Worm (Caenorhabditis elegans) whole organism, mixed stage, embryonic: ENCODE data around the gene T19C9.8.

Experiments
- M03D4.4 ChIP-seq: sonication (generic microtip); optimal IDR thresholded peaks from 2 replicates; lab custom pipeline; 2017; ENCODE audit warnings: mild to moderate bottlenecking, missing genetic modification characterization, missing compliant biosample characterization
- bed-3 ChIP-seq: fragments of 200-800 bp; sonication (Bioruptor generic); optimal IDR thresholded peaks from 3 replicates; lab custom pipeline; 2018; ENCODE audit warnings: mild to moderate bottlenecking, missing genetic modification characterization, moderate library complexity, missing compliant biosample characterization
- blmp-1 ChIP-seq: fragments of 150-350 bp; optimal IDR thresholded peaks from 2 replicates; lab custom pipeline; 2014; ENCODE audit warnings: missing biosample characterization, missing genetic modification characterization
- ceh-39 ChIP-seq: fragments of 150-350 bp; optimal IDR thresholded peaks from 2 replicates; lab custom pipeline; 2014; ENCODE audit warnings: missing biosample characterization, missing genetic modification characterization
- ceh-43 ChIP-seq: fragments of 200-800 bp; sonication (Bioruptor generic); optimal IDR thresholded peaks from 2 replicates; lab custom pipeline; 2018; ENCODE audit warnings: mild to moderate bottlenecking, missing genetic modification characterization, moderate library complexity, missing compliant biosample characterization
- ceh-83 ChIP-seq: fragments of 200-800 bp; sonication (Bioruptor generic); optimal IDR thresholded peaks from 2 replicates; lab custom pipeline; 2018; ENCODE audit warnings: mild to moderate bottlenecking, missing genetic modification characterization, missing compliant biosample characterization
- cnd-1 ChIP-seq: fragments of 200-800 bp; sonication (Bioruptor generic); optimal IDR thresholded peaks from 2 replicates; lab custom pipeline; 2018; ENCODE audit warnings: mild to moderate bottlenecking, missing genetic modification characterization, missing compliant biosample characterization
- elt-3 ChIP-seq: fragments of 150-350 bp; optimal IDR thresholded peaks from 2 replicates; lab custom pipeline; 2014; ENCODE audit warnings: missing biosample characterization, missing genetic modification characterization
- flh-1 ChIP-seq: fragments of 200-800 bp; sonication (Bioruptor generic); optimal IDR thresholded peaks from 2 replicates; lab custom pipeline; 2018; ENCODE audit warnings: mild to moderate bottlenecking, missing genetic modification characterization, moderate library complexity, missing compliant biosample characterization
- ham-2 ChIP-seq: fragments of 200-800 bp; sonication (Bioruptor generic); optimal IDR thresholded peaks from 2 replicates; lab custom pipeline; 2018; ENCODE audit warnings: mild to moderate bottlenecking, missing genetic modification characterization, missing compliant biosample characterization
- hlh-1 ChIP-seq: fragments of 150-350 bp; optimal IDR thresholded peaks from 2 replicates; lab custom pipeline; 2014; ENCODE audit warnings: missing biosample characterization, missing genetic modification reagents, missing genetic modification characterization
- lin-13 ChIP-seq: fragments of 150-350 bp; optimal IDR thresholded peaks from 2 replicates; lab custom pipeline; 2014; ENCODE audit warnings: missing biosample characterization, missing genetic modification characterization
- lin-32 ChIP-seq: fragments of 200-800 bp; sonication (Bioruptor generic); optimal IDR thresholded peaks from 2 replicates; lab custom pipeline; 2018; ENCODE audit warnings: mild to moderate bottlenecking, missing genetic modification characterization, missing compliant biosample characterization
- lsy-2 ChIP-seq: fragments of 150-350 bp; optimal IDR thresholded peaks from 2 replicates; lab custom pipeline; 2014; ENCODE audit warnings: missing biosample characterization, missing genetic modification characterization
- mab-5 ChIP-seq: fragments of 150-350 bp; optimal IDR thresholded peaks from 2 replicates; lab custom pipeline; 2014; ENCODE audit warnings: missing biosample characterization, missing genetic modification characterization
- mep-1 ChIP-seq: fragments of 150-350 bp; optimal IDR thresholded peaks from 2 replicates; lab custom pipeline; 2017; ENCODE audit warnings: missing biosample characterization, missing genetic modification reagents, missing genetic modification characterization, inconsistent platforms
- mls-2 ChIP-seq: sonication (generic microtip); optimal IDR thresholded peaks from 2 replicates; lab custom pipeline; 2016; ENCODE audit warnings: mild to moderate bottlenecking, missing genetic modification characterization, moderate library complexity, missing compliant biosample characterization
- nhr-12 ChIP-seq: fragments of 150-350 bp; optimal IDR thresholded peaks from 2 replicates; lab custom pipeline; 2014; ENCODE audit warnings: missing biosample characterization, missing genetic modification characterization
- nhr-2 ChIP-seq: fragments of 150-350 bp; optimal IDR thresholded peaks from 2 replicates; lab custom pipeline; 2014; ENCODE audit warnings: missing biosample characterization, missing genetic modification characterization
- nhr-237 ChIP-seq: fragments of 150-350 bp; optimal IDR thresholded peaks from 2 replicates; lab custom pipeline; 2014; ENCODE audit warnings: missing biosample characterization, missing genetic modification characterization
- pha-4 ChIP-seq: fragments of 150-350 bp; optimal IDR thresholded peaks from 2 replicates; lab custom pipeline; 2018; ENCODE audit warnings: missing biosample characterization, missing genetic modification reagents, missing genetic modification characterization
- sem-2 ChIP-seq: fragments of 200-800 bp; sonication (Bioruptor generic); optimal IDR thresholded peaks from 2 replicates; lab custom pipeline; 2018; ENCODE audit warnings: mild to moderate bottlenecking, missing genetic modification characterization, missing compliant biosample characterization
- snpc-4 ChIP-seq: fragments of 150-350 bp; optimal IDR thresholded peaks from 2 replicates; lab custom pipeline; 2014; ENCODE audit warnings: missing biosample characterization, missing genetic modification characterization
- sptf-1 ChIP-seq: sonication (generic microtip); optimal IDR thresholded peaks from 2 replicates; lab custom pipeline; 2017; ENCODE audit warnings: mild to moderate bottlenecking, missing genetic modification characterization, moderate library complexity, missing compliant biosample characterization
- tbx-8 ChIP-seq: fragments of 200-800 bp; sonication (Bioruptor generic); optimal IDR thresholded peaks from 2 replicates; lab custom pipeline; 2018; ENCODE audit warnings: mild to moderate bottlenecking, missing genetic modification characterization, moderate library complexity, missing compliant biosample characterization
- unc-120 ChIP-seq: sonication (generic microtip); optimal IDR thresholded peaks from 2 replicates; lab custom pipeline; 2017; ENCODE audit warnings: missing genetic modification characterization, missing compliant biosample characterization; ENCODE audit not compliant: poor library complexity, severe bottlenecking
- unc-62 ChIP-seq: fragments of 150-350 bp; optimal IDR thresholded peaks from 2 replicates; lab custom pipeline; 2014; ENCODE audit warnings: missing biosample characterization, missing genetic modification reagents, missing genetic modification characterization
- zip-8 ChIP-seq: fragments of 150-350 bp; optimal IDR thresholded peaks from 2 replicates; lab custom pipeline; 2014; ENCODE audit warnings: missing biosample characterization, missing genetic modification characterization
- ztf-11 ChIP-seq: fragments of 150-350 bp; optimal IDR thresholded peaks from 2 replicates; lab custom pipeline; 2014; ENCODE audit warnings: missing biosample characterization, missing genetic modification characterization

Gene T19C9.8

ce11 chrV:17206469-17206868 is 32.4 kb upstream of the T19C9.8 start:
- no peak for TF ChIP-seq M03D4.4 (tag; lab: Kevin White, UChicago)
- no peak for TF ChIP-seq flh-1
- TF ChIP-seq sptf-1 (tag; lab: Kevin White, UChicago) = no peak
- TF ChIP-seq nhr-237 = no peak
- no peak for TF ChIP-seq blmp-1
- no peak for TF ChIP-seq lsy-2 (tag; lab: Kevin White, UChicago)

ce11 chrV:17208045-17208444 is 30.9 kb upstream of the T19C9.8 start, which contains the start of gene Y68A4A.13:
Gene Y68A4A.13, minus strand, starts transcription at chrV:17208145.
- TF ChIP-seq nhr-12 (tag; lab: Kevin White, UChicago) = no peak
- TF ChIP-seq bed-3 (GFP tag; lab: Kevin White, UChicago) = no peak
- no peak for TF ChIP-seq ceh-43
- no peak for TF ChIP-seq lsy-2 (tag; lab: Kevin White, UChicago)

- TF ChIP-seq ceh-83 (GFP tag; lab: Kevin White, UChicago) (no peak), pha-4 (tag; lab: Kevin White, UChicago) (no peak), lin-32 (no peak), sem-2 (GFP tag; lab: Kevin White, UChicago) (no peak), hlh-1 (tag; lab: Kevin White, UChicago) (no peak), cnd-1 (tag; lab: Kevin White, UChicago) (no peak), zip-8 (tag; lab: Kevin White, UChicago) (no peak)
These were observed 26.7 kb upstream of the T19C9.8 start, which contains the start of gene srh-236 for ce11 chrV:17211989-17212731. Gene srh-236, minus strand, starts transcription at chrV:17212039.

- TF ChIP-seq mab-5 (tag; lab: Kevin White, UChicago) (no peak), lin-32 (no peak), lsy-2 (tag; lab: Kevin White, UChicago) (no peak)
These were observed 26.2 kb upstream of the T19C9.8 start, which contains the start of gene srh-113 for ce11 chrV:17212743-17213142. Gene srh-113, plus strand, starts transcription at chrV:17213043.

- TF ChIP-seq nhr-12 (tag; lab: Kevin White, UChicago) (no peak), mep-1 (tag; lab: Kevin White, UChicago) (no peak), ceh-39 (no peak), sem-2 (GFP tag; lab: Kevin White, UChicago) (no peak), unc-62 (GFP tag; lab: Kevin White, UChicago) (no peak), lsy-2 (tag; lab: Kevin White, UChicago) (no peak), bed-3 (GFP tag; lab: Kevin White, UChicago) (no peak), blmp-1 (no peak), unc-120 (tag; lab: Kevin White, UChicago) (no peak), flh-1 (no peak), ceh-83 (GFP tag; lab: Kevin White, UChicago) (no peak), mls-2 (tag; lab: Kevin White, UChicago) (no peak), tbx-8 (no peak), zip-8 (tag; lab: Kevin White, UChicago) (no peak), ztf-11 (tag; lab: Kevin White, UChicago) (no peak), snpc-4 (tag; lab: Kevin White, UChicago) (no peak), mab-5 (tag; lab: Kevin White, UChicago) (no peak)
These were observed 23.3 kb upstream of the T19C9.8 start for ce11 chrV:17215602-17216001.

ce11 chrV:17217690-17218089 is 21.2 kb upstream of the T19C9.8 start, which contains the start of gene srbc-62:
Gene srbc-62, plus strand, starts transcription at chrV:17217990.
- TF ChIP-seq mep-1 (tag; lab: Kevin White, UChicago) = no peak
- no peak for TF ChIP-seq bed-3 (GFP tag; lab: Kevin White, UChicago)
- no peak for TF ChIP-seq ham-2 (GFP tag; lab: Kevin White, UChicago)
- no peak for TF ChIP-seq snpc-4 (tag; lab: Kevin White, UChicago)
- TF ChIP-seq cnd-1 (tag; lab: Kevin White, UChicago) = no peak
- TF ChIP-seq unc-120 (tag; lab: Kevin White, UChicago) = no peak
- TF ChIP-seq ceh-43 = no peak
- no peak for TF ChIP-seq sptf-1 (tag; lab: Kevin White, UChicago)
- TF ChIP-seq lin-13 = no peak
- TF ChIP-seq pha-4 (tag; lab: Kevin White, UChicago) = no peak
- no peak for TF ChIP-seq elt-3 (tag; lab: Kevin White, UChicago)
- TF ChIP-seq mab-5 (tag; lab: Kevin White, UChicago) = no peak
- no peak for TF ChIP-seq lin-32
- no peak for TF ChIP-seq hlh-1 (tag; lab: Kevin White, UChicago)
- TF ChIP-seq zip-8 (tag; lab: Kevin White, UChicago) = no peak
- no peak for TF ChIP-seq unc-62 (GFP tag; lab: Kevin White, UChicago)
- no peak for TF ChIP-seq nhr-12 (tag; lab: Kevin White, UChicago)
- TF ChIP-seq nhr-2 (tag; lab: Kevin White, UChicago) = no peak
- no peak for TF ChIP-seq tbx-8
- no peak for TF ChIP-seq ztf-11 (tag; lab: Kevin White, UChicago)
